Worm (Caenorhabditis elegans): Measurements from ENCODE around the gene str-250.
A peak's percentile ranks its signal among the peaks of the same experiment; 100 is the strongest.

str-250 gene

DNA sequence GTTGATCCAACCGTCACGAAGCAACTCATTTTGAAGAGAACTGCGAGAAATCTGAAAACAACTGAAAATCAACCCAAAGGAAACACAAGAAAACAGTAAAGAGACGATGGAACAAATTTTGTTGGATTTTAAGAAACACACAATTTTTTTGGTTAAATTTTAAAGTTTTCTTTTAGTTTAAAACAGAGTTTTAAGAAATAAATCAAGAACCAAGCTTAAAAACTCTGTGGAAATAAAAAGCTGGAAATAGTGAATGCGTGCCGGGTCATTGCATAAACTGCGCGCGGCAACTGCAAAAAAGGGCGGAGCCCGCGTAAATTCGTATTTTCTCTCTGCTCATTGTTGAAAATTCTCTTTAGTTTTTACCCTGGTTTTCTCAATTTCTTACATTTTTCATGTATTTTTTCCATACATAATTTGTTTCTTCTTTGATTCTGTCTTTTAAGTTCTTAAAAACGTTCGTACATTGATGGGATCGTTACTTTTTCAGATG lies 43.5 kb downstream of the str-250 start, which contains the start of the genes algn-13 and R10D12.13 (continued):
- no peak for TF ChIP-seq pqm-1 (tag; optimal IDR thresholded peaks at IDR 0.05)
- peak; percentile 72 for TF ChIP-seq gmeb-2 (tag; optimal IDR thresholded peaks at IDR 0.05)
- no peak for TF ChIP-seq ceh-22 (tag; optimal IDR thresholded peaks at IDR 0.05)
- peak; percentile 31 for TF ChIP-seq tbx-7 (tag; optimal IDR thresholded peaks at IDR 0.05)
- peak; percentile 79 for TF ChIP-seq pha-2 (tag; optimal IDR thresholded peaks at IDR 0.05)
- no peak for TF ChIP-seq ceh-9 (tag; optimal IDR thresholded peaks at IDR 0.05)
- peak; percentile 71 for TF ChIP-seq nhr-232 (tag; optimal IDR thresholded peaks at IDR 0.05)
- TF ChIP-seq ztf-16 (tag; optimal IDR thresholded peaks at IDR 0.05) = peak; percentile 78
- peak; percentile 77 for TF ChIP-seq K09A11.1 (tag; optimal IDR thresholded peaks at IDR 0.05; ENCODE audit: insufficient read depth)
- TF ChIP-seq unc-42 (tag; optimal IDR thresholded peaks at IDR 0.05) = peak; percentile 46
- TF ChIP-seq ceh-14 (tag; optimal IDR thresholded peaks at IDR 0.05) = peak; percentile 90
- peak; percentile 80 for TF ChIP-seq ceh-34 (tag; optimal IDR thresholded peaks at IDR 0.05)
- TF ChIP-seq ceh-18 (tag; optimal IDR thresholded peaks at IDR 0.05) = peak; percentile 45
- peak; percentile 79 for TF ChIP-seq sox-4 (tag; optimal IDR thresholded peaks at IDR 0.05)
- peak; percentile 81 for TF ChIP-seq ttx-3 (tag; optimal IDR thresholded peaks at IDR 0.05)
- TF ChIP-seq ceh-45 (GFP tag; IDR thresholded peaks at IDR 0.05) = peak; percentile 51; the same call in 1 of the 2 replicates
- no peak for TF ChIP-seq fkh-10 (GFP tag; optimal IDR thresholded peaks at IDR 0.05)
- peak; percentile 78 for TF ChIP-seq che-1 (tag; optimal IDR thresholded peaks at IDR 0.05)
- peak; percentile 84 for TF ChIP-seq ceh-2 (tag; optimal IDR thresholded peaks at IDR 0.05)
- peak; percentile 80 for TF ChIP-seq ceh-19 (GFP tag; optimal IDR thresholded peaks at IDR 0.05)
- peak; percentile 69 for TF ChIP-seq sdc-2 (tag; optimal IDR thresholded peaks at IDR 0.05)
- no peak for TF ChIP-seq unc-55 (GFP tag; optimal IDR thresholded peaks at IDR 0.05)
- peak; percentile 80 for TF ChIP-seq F13H6.1 (tag; optimal IDR thresholded peaks at IDR 0.05)
- TF ChIP-seq tbx-2 (tag; optimal IDR thresholded peaks at IDR 0.05) = peak; percentile 90
- peak; percentile 95 for TF ChIP-seq elt-2 (tag; optimal IDR thresholded peaks at IDR 0.05)
- TF ChIP-seq dmd-4 (tag; optimal IDR thresholded peaks at IDR 0.05; ENCODE audit: borderline replicate concordance) = peak; percentile 72
- peak; percentile 83 for TF ChIP-seq ahr-1 (tag; optimal IDR thresholded peaks at IDR 0.05)
- peak; percentile 56 for TF ChIP-seq ceh-6 (GFP tag; optimal IDR thresholded peaks at IDR 0.05)
- no peak for TF ChIP-seq hlh-30 (tag; optimal IDR thresholded peaks at IDR 0.05; ENCODE audit: insufficient read depth)
- peak; percentile 53 for TF ChIP-seq hlh-15 (tag; optimal IDR thresholded peaks at IDR 0.05)
- TF ChIP-seq unc-86 (tag; optimal IDR thresholded peaks at IDR 0.05) = peak; percentile 64
- TF ChIP-seq pha-4 (tag; optimal IDR thresholded peaks at IDR 0.05) = no peak
- TF ChIP-seq ceh-31 (tag; optimal IDR thresholded peaks at IDR 0.05) = peak; percentile 81
- TF ChIP-seq ref-2 (tag; optimal IDR thresholded peaks at IDR 0.05) = peak; percentile 87
- TF ChIP-seq hlh-8 (tag; optimal IDR thresholded peaks at IDR 0.05) = peak; percentile 82
- TF ChIP-seq pat-9 (tag; optimal IDR thresholded peaks at IDR 0.05) = peak; percentile 84
- TF ChIP-seq pax-1 (tag; optimal IDR thresholded peaks at IDR 0.05) = no peak
- peak; percentile 75 for TF ChIP-seq K02D7.2 (tag; optimal IDR thresholded peaks at IDR 0.05)
- TF ChIP-seq fax-1 (tag; optimal IDR thresholded peaks at IDR 0.05) = peak; percentile 76
- peak; percentile 56 for TF ChIP-seq Y22D7AL.16 (tag; optimal IDR thresholded peaks at IDR 0.05)
- peak; percentile 50 for TF ChIP-seq madf-2 (tag; optimal IDR thresholded peaks at IDR 0.05)
- no peak for TF ChIP-seq elt-4 (tag; optimal IDR thresholded peaks at IDR 0.05)
- peak; percentile 56 for TF ChIP-seq syd-9 (tag; optimal IDR thresholded peaks at IDR 0.05)
- peak; percentile 58 for TF ChIP-seq eyg-1 (tag; optimal IDR thresholded peaks at IDR 0.05)
- no peak for TF ChIP-seq pag-3 (tag; optimal IDR thresholded peaks at IDR 0.05; ENCODE audit: borderline replicate concordance)
- TF ChIP-seq ceh-30 (tag; optimal IDR thresholded peaks at IDR 0.05) = no peak
- peak; percentile 77 for TF ChIP-seq fkh-6 (tag; optimal IDR thresholded peaks at IDR 0.05)
- TF ChIP-seq hlh-6 (tag; optimal IDR thresholded peaks at IDR 0.05) = peak; percentile 81
